Fruit fly (Drosophila melanogaster): ENCODE results near the gene CG10681.

Gene CG10681

DNA sequence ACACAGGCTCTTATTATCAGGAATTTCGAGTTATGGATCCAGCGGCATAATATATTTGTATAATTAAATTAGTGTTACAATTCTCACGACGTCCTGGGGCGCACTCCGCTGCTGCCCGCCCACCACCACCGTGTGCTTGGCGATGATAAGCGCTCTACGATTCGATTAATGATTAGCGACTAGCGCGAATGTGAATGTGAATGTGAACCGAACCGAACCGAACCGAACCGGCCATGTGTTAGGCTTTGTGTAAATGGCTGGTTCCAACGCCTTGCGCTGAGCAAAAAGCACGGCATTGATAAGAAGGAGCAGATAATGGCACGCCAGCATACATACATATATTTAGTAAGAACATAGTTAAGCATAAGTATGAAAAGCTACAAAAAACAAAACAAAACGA lies 18.0 kb downstream of the CG10681 start:
- no peak for TF ChIP-seq CG17801 (GFP tag; optimal IDR thresholded peaks at IDR 0.05; ENCODE audit: partially characterized antibody)

dm6 chr3L:12523941-12524340 lies 22.6 kb downstream of the CG10681 start, which contains the start of the genes ver and Gcn5:
Gene ver, plus strand, starts transcription at chr3L:12523987.
Gene Gcn5, minus strand, starts transcription at chr3L:12524014.
- TF ChIP-seq CG17801 (GFP tag; optimal IDR thresholded peaks at IDR 0.05; ENCODE audit: partially characterized antibody): peak; percentile 96

DNA sequence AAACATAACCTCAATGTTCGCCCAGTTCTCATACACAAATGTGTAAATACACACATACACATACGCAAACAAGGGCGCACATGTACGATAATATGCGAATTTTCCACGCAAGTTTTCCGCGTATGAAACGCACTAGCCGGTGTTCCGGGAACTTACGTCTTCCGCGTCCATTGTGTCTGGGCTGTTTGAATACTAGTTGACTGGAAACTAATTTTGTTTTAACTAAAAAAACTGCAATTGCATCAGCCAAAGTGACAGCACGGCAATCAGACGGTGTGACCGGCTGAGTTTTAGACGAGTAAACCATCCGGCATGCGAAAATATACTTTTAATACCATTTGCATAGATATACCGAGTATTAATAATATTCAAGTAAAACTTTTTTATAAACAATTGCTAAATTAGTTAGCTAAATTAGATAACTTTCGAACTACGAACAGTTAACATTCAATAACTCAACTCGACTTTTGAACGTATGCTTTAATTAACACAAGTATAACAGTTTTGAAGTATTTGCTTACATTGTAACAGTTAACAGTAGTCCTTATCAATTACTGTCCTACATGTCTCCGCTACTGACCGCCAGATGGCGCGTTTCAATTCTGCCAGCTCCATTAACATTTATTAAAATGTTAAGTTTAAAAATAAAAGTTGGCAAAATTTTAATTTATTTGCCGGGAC lies 25.3 kb downstream of the CG10681 start, which contains the start of gene eIF2beta:
TSS of gene eIF2beta (minus strand) at position 299 of the 681 bp plus-strand sequence.
- TF ChIP-seq CG17801 (GFP tag; optimal IDR thresholded peaks at IDR 0.05; ENCODE audit: partially characterized antibody): peak; percentile 40

dm6 chr3L:12529431-12530007 lies 28.2 kb downstream of the CG10681 start:
- TF ChIP-seq CG17801 (GFP tag; optimal IDR thresholded peaks at IDR 0.05; ENCODE audit: partially characterized antibody): no peak

- no peak for TF ChIP-seq CG17801 (GFP tag; optimal IDR thresholded peaks at IDR 0.05; ENCODE audit: partially characterized antibody)
These were observed 28.7 kb downstream of the CG10681 start, which contains the start of gene nst for dm6 chr3L:12530044-12530443. Gene nst, minus strand, starts transcription at chr3L:12530171.

DNA sequence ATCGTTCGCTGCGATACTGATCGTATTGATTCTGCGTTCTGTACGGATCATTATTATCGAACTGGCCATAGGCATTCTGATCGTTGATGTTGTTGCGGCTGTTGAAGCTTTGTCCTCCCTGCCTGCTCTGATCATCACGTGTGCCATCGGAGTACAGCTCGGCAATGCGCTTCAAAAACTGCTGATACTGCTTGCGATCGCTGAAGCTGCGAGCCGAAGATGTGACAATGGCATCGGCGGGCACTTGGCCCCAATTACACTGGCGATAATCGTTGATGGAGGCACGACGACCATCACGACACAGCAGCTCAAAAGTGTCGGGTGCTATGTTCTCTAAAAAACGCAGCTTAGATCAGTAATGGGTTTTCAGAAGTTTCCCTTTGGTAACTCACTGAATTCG lies 30.9 kb downstream of the CG10681 start:
- TF ChIP-seq CG17801 (GFP tag; optimal IDR thresholded peaks at IDR 0.05; ENCODE audit: partially characterized antibody): no peak

DNA sequence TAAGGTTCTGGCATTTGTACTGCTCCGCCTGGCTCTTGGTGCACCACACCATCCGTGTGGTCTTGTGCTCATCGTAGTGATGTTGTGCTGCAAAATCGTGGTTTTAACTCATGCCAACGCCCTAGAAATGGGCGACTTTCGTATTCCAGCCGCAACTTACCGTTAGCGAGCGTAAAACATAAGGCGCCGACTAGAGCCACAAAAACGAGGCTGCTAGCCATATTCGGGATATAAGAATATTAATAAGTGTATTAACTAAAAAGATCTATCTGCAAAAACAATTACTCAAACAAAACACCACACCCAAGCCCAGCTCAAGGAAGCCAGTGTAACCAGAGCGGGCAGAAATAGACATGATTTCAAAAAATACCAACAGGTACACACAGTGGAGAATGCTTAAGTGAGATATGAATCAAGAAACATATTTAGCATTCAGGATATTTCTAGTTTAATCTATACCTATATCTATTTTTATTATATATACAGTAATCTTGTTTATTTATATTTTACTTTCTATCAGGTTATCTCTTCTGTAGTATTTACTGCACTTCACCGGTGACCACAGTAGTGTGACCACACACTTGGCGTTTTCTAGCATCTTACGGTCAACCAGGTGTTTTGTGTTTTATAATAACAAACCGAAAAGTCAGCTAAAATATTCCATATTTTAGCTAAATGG lies 32.2 kb downstream of the CG10681 start, which contains the start of the genes Tsf2 and CG34242:
TSS of gene Tsf2 (minus strand) at position 333 of the 679 bp plus-strand sequence.
TSS of gene CG34242 (plus strand) at position 605 of the 679 bp plus-strand sequence.
- TF ChIP-seq CG17801 (GFP tag; optimal IDR thresholded peaks at IDR 0.05; ENCODE audit: partially characterized antibody): peak; percentile 81

dm6 chr3L:12534318-12534717 lies 33.0 kb downstream of the CG10681 start, which contains the start of gene Pmm2:
Gene Pmm2, plus strand, starts transcription at chr3L:12534590.
- peak; percentile 9 for TF ChIP-seq CG17801 (GFP tag; optimal IDR thresholded peaks at IDR 0.05; ENCODE audit: partially characterized antibody)

DNA sequence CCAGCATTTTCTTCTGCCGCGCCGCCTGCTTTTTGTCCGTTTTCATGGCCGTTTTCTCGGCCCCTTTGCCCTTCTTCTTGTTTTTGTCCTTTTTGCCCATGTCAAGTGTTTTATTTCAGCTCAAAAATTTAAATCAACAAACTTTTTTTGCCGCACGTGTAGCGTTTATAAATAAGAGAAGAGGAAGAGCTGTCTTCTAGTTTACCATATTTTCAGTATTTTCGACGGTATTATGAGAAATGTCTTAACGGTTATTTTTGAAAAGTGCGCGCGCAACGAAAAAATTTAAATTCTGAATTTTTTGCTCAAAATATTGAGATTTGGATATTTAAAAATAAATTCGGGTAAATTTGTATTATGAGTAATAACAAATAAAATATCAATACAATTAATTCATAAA lies 35.8 kb downstream of the CG10681 start, which contains the start of gene CG4069:
TSS of gene CG4069 (minus strand) at position 193 of the 400 bp plus-strand sequence.
- TF ChIP-seq CG17801 (GFP tag; optimal IDR thresholded peaks at IDR 0.05; ENCODE audit: partially characterized antibody): no peak

- TF ChIP-seq CG17801 (GFP tag; optimal IDR thresholded peaks at IDR 0.05; ENCODE audit: partially characterized antibody): no peak
These were observed 48.2 kb downstream of the CG10681 start for dm6 chr3L:12549471-12549870.

dm6 chr3L:12551671-12552070 lies 50.4 kb downstream of the CG10681 start:
- TF ChIP-seq CG17801 (GFP tag; optimal IDR thresholded peaks at IDR 0.05; ENCODE audit: partially characterized antibody): no peak
